Fruit fly (Drosophila melanogaster) whole organism, pupa: ENCODE data around the gene mRpL24.

ENCODE experiments used
- CG10348 ChIP-seq: fragments of 200-800 bp; sonication (Bioruptor generic); IDR thresholded peaks from 2 replicates; pipeline ENCODE4 v1.3.6; 2022; ENCODE audit warnings: missing biosample characterization, missing genetic modification characterization
- CG14655 ChIP-seq: fragments of 200-800 bp; sonication (Bioruptor generic); optimal IDR thresholded peaks from 3 replicates; lab custom pipeline; 2017; ENCODE audit warnings: mild to moderate bottlenecking, missing biosample characterization, missing genetic modification reagents, missing genetic modification characterization
- CG4496 ChIP-seq: fragments of 200-800 bp; sonication (Bioruptor generic); IDR thresholded peaks from 3 replicates; pipeline ENCODE4 v1.3.6; 2022; ENCODE audit warnings: missing biosample characterization, missing genetic modification characterization
- CG9948 ChIP-seq: fragments of 200-800 bp; sonication (Bioruptor generic); optimal IDR thresholded peaks from 2 replicates; lab custom pipeline; 2018; ENCODE audit warnings: missing biosample characterization, mild to moderate bottlenecking, missing genetic modification characterization, moderate library complexity
- rn ChIP-seq: fragments of 200-800 bp; sonication (Bioruptor generic); IDR thresholded peaks from 2 replicates; pipeline ENCODE4 v1.3.6; 2022; ENCODE audit warnings: missing biosample characterization, missing genetic modification characterization

dm6 chr2L:4965923-4966322 lies 20.8 kb upstream of the mRpL24 start:
- TF ChIP-seq CG10348 (GFP tag; lab: Robert Waterston, UW) (no peak), rn (GFP tag; lab: Robert Waterston, UW) (no peak), CG9948 (no peak), CG4496 (GFP tag; lab: Robert Waterston, UW) (no peak), CG14655 (no peak)
